Worm (Caenorhabditis elegans): Measurements from ENCODE around the gene hat-1.

The hat-1 gene

ce11 chrIII:10427882-10428281 is 20.8 kb upstream of the hat-1 start, which contains the start of gene prp-3:
TSS of gene prp-3 (minus strand) at chrIII:10427982.
- TF ChIP-seq ceh-13 (GFP tag; optimal IDR thresholded peaks at IDR 0.05) (no peak), F13C5.2 (tag; optimal IDR thresholded peaks at IDR 0.05) (no peak), hmbx-1 (tag; optimal IDR thresholded peaks at IDR 0.05) (no peak), pes-1 (GFP tag; IDR thresholded peaks at IDR 0.05) (no peak), aly-1 (tag; optimal IDR thresholded peaks at IDR 0.05) (no peak)

ce11 chrIII:10423906-10424305 is 16.9 kb upstream of the hat-1 start, which contains the start of gene M03C11.6:
TSS of gene M03C11.6 (minus strand) at chrIII:10424006.
- TF ChIP-seq ceh-13 (GFP tag; optimal IDR thresholded peaks at IDR 0.05), result no peak
- TF ChIP-seq B0310.2 (tag; optimal IDR thresholded peaks at IDR 0.05), result no peak
- no peak for TF ChIP-seq ama-1 (optimal IDR thresholded peaks at IDR 0.05)
- TF ChIP-seq pes-1 (GFP tag; IDR thresholded peaks at IDR 0.05), result no peak
- TF ChIP-seq tra-4 (tag; optimal IDR thresholded peaks at IDR 0.05), result no peak
- no peak for TF ChIP-seq aly-1 (tag; optimal IDR thresholded peaks at IDR 0.05)
- no peak for TF ChIP-seq ets-7 (tag; optimal IDR thresholded peaks at IDR 0.05)

ce11 chrIII:10421680-10422079 is 14.6 kb upstream of the hat-1 start:
- TF ChIP-seq ceh-13 (GFP tag; optimal IDR thresholded peaks at IDR 0.05) (no peak), hnd-1 (tag; optimal IDR thresholded peaks at IDR 0.05) (no peak), aly-1 (tag; optimal IDR thresholded peaks at IDR 0.05) (no peak), flt-1 (GFP tag; IDR thresholded peaks at IDR 0.05) (no peak), hmg-4 (GFP tag; optimal IDR thresholded peaks at IDR 0.05) (no peak), sea-1 (GFP tag; conservative IDR thresholded peaks at IDR 0.05) (no peak), tbx-37 (GFP tag; conservative IDR thresholded peaks at IDR 0.05) (no peak), ceh-36 (tag; optimal IDR thresholded peaks at IDR 0.05) (no peak), ets-7 (tag; optimal IDR thresholded peaks at IDR 0.05) (no peak), pes-1 (GFP tag; IDR thresholded peaks at IDR 0.05) (no peak), tra-4 (tag; optimal IDR thresholded peaks at IDR 0.05) (no peak), tbx-11 (GFP tag; IDR thresholded peaks at IDR 0.05) (no peak), F13C5.2 (tag; optimal IDR thresholded peaks at IDR 0.05) (no peak), scrt-1 (GFP tag; IDR thresholded peaks at IDR 0.05) (no peak)

- TF ChIP-seq ceh-36 (tag; optimal IDR thresholded peaks at IDR 0.05) (no peak), pes-1 (GFP tag; IDR thresholded peaks at IDR 0.05) (0 out of 2 replicates have a peak, but pooled peaks have one; percentile 14), sea-1 (GFP tag; conservative IDR thresholded peaks at IDR 0.05) (no peak), flt-1 (GFP tag; IDR thresholded peaks at IDR 0.05) (no peak), ama-1 (optimal IDR thresholded peaks at IDR 0.05) (no peak), aly-1 (tag; optimal IDR thresholded peaks at IDR 0.05) (no peak), scrt-1 (GFP tag; IDR thresholded peaks at IDR 0.05) (no peak), tra-4 (tag; optimal IDR thresholded peaks at IDR 0.05) (no peak), hmg-4 (GFP tag; optimal IDR thresholded peaks at IDR 0.05) (peak; percentile 29)
These were observed 8.8 kb upstream of the hat-1 start, which contains the start of gene ymel-1 for ce11 chrIII:10415822-10416221. TSS of gene ymel-1 (plus strand) at chrIII:10416139.

ce11 chrIII:10404918-10405317 is 2.1 kb downstream of the hat-1 start, which contains the start of the genes M03C11.3 and chl-1:
TSS of gene M03C11.3 (plus strand) at chrIII:10405070.
TSS of gene chl-1 (minus strand) at chrIII:10405240.
- TF ChIP-seq pes-1 (GFP tag; IDR thresholded peaks at IDR 0.05), result no peak
- TF ChIP-seq ceh-36 (tag; optimal IDR thresholded peaks at IDR 0.05), result no peak
- TF ChIP-seq tra-4 (tag; optimal IDR thresholded peaks at IDR 0.05), result no peak
- TF ChIP-seq ama-1 (optimal IDR thresholded peaks at IDR 0.05), result no peak
- no peak for TF ChIP-seq tbx-11 (GFP tag; IDR thresholded peaks at IDR 0.05)
- TF ChIP-seq ets-7 (tag; optimal IDR thresholded peaks at IDR 0.05), result no peak
- no peak for TF ChIP-seq scrt-1 (GFP tag; IDR thresholded peaks at IDR 0.05)
- no peak for TF ChIP-seq hmg-4 (GFP tag; optimal IDR thresholded peaks at IDR 0.05)
- TF ChIP-seq aly-1 (tag; optimal IDR thresholded peaks at IDR 0.05), result no peak
- no peak for TF ChIP-seq B0310.2 (tag; optimal IDR thresholded peaks at IDR 0.05)
- no peak for TF ChIP-seq sea-1 (GFP tag; conservative IDR thresholded peaks at IDR 0.05)
- TF ChIP-seq hmbx-1 (tag; optimal IDR thresholded peaks at IDR 0.05), result no peak
- no peak for TF ChIP-seq tbx-37 (GFP tag; conservative IDR thresholded peaks at IDR 0.05)
- TF ChIP-seq flt-1 (GFP tag; IDR thresholded peaks at IDR 0.05), result no peak
- TF ChIP-seq F13C5.2 (tag; optimal IDR thresholded peaks at IDR 0.05), result no peak
- TF ChIP-seq hnd-1 (tag; optimal IDR thresholded peaks at IDR 0.05), result no peak
- TF ChIP-seq ceh-13 (GFP tag; optimal IDR thresholded peaks at IDR 0.05), result no peak

- TF ChIP-seq aly-1 (tag; optimal IDR thresholded peaks at IDR 0.05) (no peak), ceh-36 (tag; optimal IDR thresholded peaks at IDR 0.05) (no peak), ceh-13 (GFP tag; optimal IDR thresholded peaks at IDR 0.05) (no peak), hmbx-1 (tag; optimal IDR thresholded peaks at IDR 0.05) (no peak), tbx-11 (GFP tag; IDR thresholded peaks at IDR 0.05) (no peak), sea-1 (GFP tag; conservative IDR thresholded peaks at IDR 0.05) (no peak), pes-1 (GFP tag; IDR thresholded peaks at IDR 0.05) (no peak), ama-1 (optimal IDR thresholded peaks at IDR 0.05) (no peak), B0310.2 (tag; optimal IDR thresholded peaks at IDR 0.05) (no peak), F13C5.2 (tag; optimal IDR thresholded peaks at IDR 0.05) (no peak), scrt-1 (GFP tag; IDR thresholded peaks at IDR 0.05) (no peak), flt-1 (GFP tag; IDR thresholded peaks at IDR 0.05) (no peak), tra-4 (tag; optimal IDR thresholded peaks at IDR 0.05) (no peak), ets-7 (tag; optimal IDR thresholded peaks at IDR 0.05) (no peak), hnd-1 (tag; optimal IDR thresholded peaks at IDR 0.05) (no peak), tbx-37 (GFP tag; conservative IDR thresholded peaks at IDR 0.05) (no peak), hmg-4 (GFP tag; optimal IDR thresholded peaks at IDR 0.05) (no peak)
These were observed 8.1 kb downstream of the hat-1 start for ce11 chrIII:10398919-10399318.

- no peak for TF ChIP-seq ceh-36 (tag; optimal IDR thresholded peaks at IDR 0.05)
- no peak for TF ChIP-seq hmbx-1 (tag; optimal IDR thresholded peaks at IDR 0.05)
- no peak for TF ChIP-seq aly-1 (tag; optimal IDR thresholded peaks at IDR 0.05)
- TF ChIP-seq ama-1 (optimal IDR thresholded peaks at IDR 0.05), result no peak
- TF ChIP-seq sea-1 (GFP tag; conservative IDR thresholded peaks at IDR 0.05), result no peak
- TF ChIP-seq tbx-37 (GFP tag; conservative IDR thresholded peaks at IDR 0.05), result no peak
- no peak for TF ChIP-seq tra-4 (tag; optimal IDR thresholded peaks at IDR 0.05)
- TF ChIP-seq ets-7 (tag; optimal IDR thresholded peaks at IDR 0.05), result no peak
- TF ChIP-seq F13C5.2 (tag; optimal IDR thresholded peaks at IDR 0.05), result no peak
- TF ChIP-seq B0310.2 (tag; optimal IDR thresholded peaks at IDR 0.05), result no peak
These were observed 10.1 kb downstream of the hat-1 start for ce11 chrIII:10396891-10397502.

Data from whole organism, early embryonic.